Fruit fly (Drosophila melanogaster): ENCODE measurements around the gene CG9663.
A peak's percentile ranks its signal among the peaks of the same experiment; 100 is the strongest.

The CG9663 gene

DNA sequence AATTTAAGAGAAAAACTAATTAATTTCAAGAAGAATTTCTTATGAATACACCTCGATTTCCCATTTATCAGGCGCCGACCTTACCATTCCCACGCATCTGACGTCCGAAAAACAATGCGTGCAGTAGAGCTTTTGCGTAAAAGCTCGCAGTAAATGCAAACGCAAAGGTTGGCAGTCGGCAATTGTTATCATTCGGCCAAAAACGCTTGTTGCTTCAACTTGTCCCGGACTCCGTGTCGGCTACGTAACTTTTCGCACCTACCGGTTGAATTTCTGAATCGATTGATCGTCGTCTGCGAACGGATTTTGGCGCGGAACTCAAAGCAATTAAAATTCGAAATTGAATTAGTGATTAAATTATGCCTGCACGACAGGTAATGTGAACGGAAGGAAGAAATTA lies 963 bp upstream of the CG9663 start, which contains the start of gene CG3277:
Gene CG3277, plus strand, starts transcription at position 208 of the 400 bp plus-strand sequence.
- TF ChIP-seq fru (GFP tag; optimal IDR thresholded peaks at IDR 0.05): peak; percentile 84
- TF ChIP-seq sage (GFP tag; optimal IDR thresholded peaks at IDR 0.05): no peak
- no peak for TF ChIP-seq jim (GFP tag; optimal IDR thresholded peaks at IDR 0.05)
- no peak for TF ChIP-seq lola (GFP tag; optimal IDR thresholded peaks at IDR 0.05)
- TF ChIP-seq tai (GFP tag; optimal IDR thresholded peaks at IDR 0.05): no peak

- TF ChIP-seq psq (GFP tag; optimal IDR thresholded peaks at IDR 0.05) (peak; percentile 99), dl (GFP tag; optimal IDR thresholded peaks at IDR 0.05; ENCODE audit: insufficient read depth in 1 of 2, partially characterized antibody in 2 of 2) (peak in 1 of 2 experiments; percentile 7), tai (GFP tag; optimal IDR thresholded peaks at IDR 0.05) (peak; percentile 99), Dfd (GFP tag; optimal IDR thresholded peaks at IDR 0.05) (peak; percentile 96), Vsx2 (GFP tag; optimal IDR thresholded peaks at IDR 0.05; ENCODE audit: partially characterized antibody) (no peak), rgr (GFP tag; optimal IDR thresholded peaks at IDR 0.05) (peak; percentile 100), CrebA (GFP tag; optimal IDR thresholded peaks at IDR 0.05; ENCODE audit: borderline replicate concordance) (peak; percentile 97), pan (optimal IDR thresholded peaks at IDR 0.05) (no peak), CG32264 (GFP tag; optimal IDR thresholded peaks at IDR 0.05) (peak; percentile 99), CG9705 (GFP tag; optimal IDR thresholded peaks at IDR 0.05) (peak; percentile 100), Hr78 (GFP tag; optimal IDR thresholded peaks at IDR 0.05) (no peak), Rel (GFP tag; optimal IDR thresholded peaks at IDR 0.05) (peak; percentile 98), Rel (tag; optimal IDR thresholded peaks at IDR 0.05) (peak; percentile 96), Dif (GFP tag; optimal IDR thresholded peaks at IDR 0.05; ENCODE audit: partially characterized antibody) (peak; percentile 39), foxo (GFP tag; optimal IDR thresholded peaks at IDR 0.05) (peak; percentile 98 to 100), sage (GFP tag; optimal IDR thresholded peaks at IDR 0.05) (peak; percentile 99), lola (GFP tag; optimal IDR thresholded peaks at IDR 0.05) (no peak), brk (GFP tag; optimal IDR thresholded peaks at IDR 0.05) (peak; percentile 97), Myc (optimal IDR thresholded peaks at IDR 0.05) (peak; percentile 18), HLH106 (tag; optimal IDR thresholded peaks at IDR 0.05) (peak; percentile 100), sv (GFP tag; optimal IDR thresholded peaks at IDR 0.05) (peak; percentile 100), OdsH (GFP tag; optimal IDR thresholded peaks at IDR 0.05) (peak; percentile 100), Hnf4 (GFP tag; optimal IDR thresholded peaks at IDR 0.05) (peak; percentile 99), woc (GFP tag; optimal IDR thresholded peaks at IDR 0.05) (peak; percentile 99), Jra (GFP tag; optimal IDR thresholded peaks at IDR 0.05) (peak; percentile 99), dmrt93B (GFP tag; optimal IDR thresholded peaks at IDR 0.05) (peak; percentile 100), jim (GFP tag; optimal IDR thresholded peaks at IDR 0.05) (peak; percentile 96), ey (GFP tag; optimal IDR thresholded peaks at IDR 0.05) (peak; percentile 100), h (GFP tag; optimal IDR thresholded peaks at IDR 0.05) (peak; percentile 100), usp (GFP tag; optimal IDR thresholded peaks at IDR 0.05) (peak; percentile 60), Mio (GFP tag; optimal IDR thresholded peaks at IDR 0.05) (peak; percentile 96), GATAd (GFP tag; optimal IDR thresholded peaks at IDR 0.05) (peak; percentile 98), br (GFP tag; optimal IDR thresholded peaks at IDR 0.05) (peak; percentile 100), N (GFP tag; optimal IDR thresholded peaks at IDR 0.05) (peak; percentile 5), Hr83 (GFP tag; optimal IDR thresholded peaks at IDR 0.05; ENCODE audit: poor library complexity, severe bottlenecking) (peak; percentile 99), Sp1 (GFP tag; optimal IDR thresholded peaks at IDR 0.05) (peak; percentile 100), fru (GFP tag; optimal IDR thresholded peaks at IDR 0.05) (peak; percentile 100), dsf (GFP tag; optimal IDR thresholded peaks at IDR 0.05; ENCODE audit: borderline replicate concordance) (peak; percentile 97), Abd-B (GFP tag; optimal IDR thresholded peaks at IDR 0.05) (no peak)
These were observed 1.0 kb downstream of the CG9663 start for dm6 chr2L:3301755-3302499.
